Worm (Caenorhabditis elegans): ENCODE data around the gene sysm-1.
A peak's percentile ranks its signal among the peaks of the same experiment; 100 is the strongest.

Gene sysm-1

DNA sequence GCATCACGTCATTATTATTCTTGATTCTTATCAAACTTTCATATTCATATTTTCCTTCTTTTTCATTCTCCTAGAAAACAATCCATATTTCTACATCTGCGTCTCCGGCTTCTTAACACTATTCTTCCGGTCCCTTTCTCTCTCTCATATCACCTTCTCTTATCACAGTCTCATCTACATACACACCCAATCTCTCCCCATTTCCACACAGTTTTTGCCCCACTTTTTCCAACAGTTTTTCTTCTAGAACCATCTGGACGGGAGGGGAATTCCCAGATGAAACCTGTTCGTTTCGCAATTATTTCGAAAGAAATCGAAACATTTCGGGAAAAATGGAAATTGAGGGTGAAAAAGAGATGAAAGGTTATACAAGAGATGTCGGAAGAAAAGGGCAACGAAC is 45.1 kb upstream of the sysm-1 start (continued):
- TF ChIP-seq lin-40 (tag; optimal IDR thresholded peaks at IDR 0.05) = peak; percentile 57
- no peak for TF ChIP-seq B0336.3 (GFP tag; IDR thresholded peaks at IDR 0.05)
- TF ChIP-seq mcd-1 (GFP tag; IDR thresholded peaks at IDR 0.05) = 0 out of 2 replicates have a peak, but pooled peaks have one; percentile 21
- peak; percentile 37; the same call in 1 of the 2 replicates for TF ChIP-seq dox-1 (GFP tag; IDR thresholded peaks at IDR 0.05)
- no peak for TF ChIP-seq rcor-1 (GFP tag; IDR thresholded peaks at IDR 0.05)
- no peak for TF ChIP-seq nhr-179 (tag; optimal IDR thresholded peaks at IDR 0.05)
- no peak for TF ChIP-seq B0261.1 (tag; optimal IDR thresholded peaks at IDR 0.05)
- no peak for TF ChIP-seq pbrm-1 (GFP tag; IDR thresholded peaks at IDR 0.05)
- no peak for TF ChIP-seq nhr-27 (tag; optimal IDR thresholded peaks at IDR 0.05)
- peak; percentile 10 for TF ChIP-seq gei-17 (GFP tag; optimal IDR thresholded peaks at IDR 0.05)
- no peak for TF ChIP-seq lag-1 (GFP tag; IDR thresholded peaks at IDR 0.05)
- peak; percentile 74 for TF ChIP-seq nhr-80 (tag; optimal IDR thresholded peaks at IDR 0.05)
- TF ChIP-seq fkh-3 (tag; optimal IDR thresholded peaks at IDR 0.05) = no peak
- no peak for TF ChIP-seq ztf-6 (GFP tag; IDR thresholded peaks at IDR 0.05)
- TF ChIP-seq ceh-27 (GFP tag; optimal IDR thresholded peaks at IDR 0.05) = peak; percentile 11
- no peak for TF ChIP-seq unc-130 (GFP tag; optimal IDR thresholded peaks at IDR 0.05)
- TF ChIP-seq attf-6 (GFP tag; IDR thresholded peaks at IDR 0.05) = no peak
- no peak for TF ChIP-seq ceh-58 (GFP tag; IDR thresholded peaks at IDR 0.05)
- no peak for TF ChIP-seq ztf-28 (GFP tag; IDR thresholded peaks at IDR 0.05)
- TF ChIP-seq hlh-26 (GFP tag; conservative IDR thresholded peaks at IDR 0.05) = no peak
- TF ChIP-seq tlf-1 (GFP tag; optimal IDR thresholded peaks at IDR 0.05) = no peak
- no peak for TF ChIP-seq nfya-1 (tag; optimal IDR thresholded peaks at IDR 0.05; ENCODE audit: borderline replicate concordance, insufficient read depth)
- TF ChIP-seq hrde-1 (tag; optimal IDR thresholded peaks at IDR 0.05; ENCODE audit: borderline replicate concordance) = no peak
- TF ChIP-seq ets-4 (GFP tag; optimal IDR thresholded peaks at IDR 0.05) = no peak
- no peak for TF ChIP-seq xnd-1 (tag; optimal IDR thresholded peaks at IDR 0.05)
- no peak for TF ChIP-seq lsl-1 (GFP tag; optimal IDR thresholded peaks at IDR 0.05)
- no peak for TF ChIP-seq Y53G8AR.9 (GFP tag; conservative IDR thresholded peaks at IDR 0.05)
- TF ChIP-seq sdz-38 (tag; optimal IDR thresholded peaks at IDR 0.05) = no peak
- no peak for TF ChIP-seq sea-2 (GFP tag; IDR thresholded peaks at IDR 0.05)
- TF ChIP-seq zfh-2 (GFP tag; conservative IDR thresholded peaks at IDR 0.05) = no peak
- TF ChIP-seq zim-3 (tag; optimal IDR thresholded peaks at IDR 0.05) = no peak
- TF ChIP-seq athp-1 (tag; optimal IDR thresholded peaks at IDR 0.05) = no peak
- TF ChIP-seq snpc-1.3 (tag; optimal IDR thresholded peaks at IDR 0.05; ENCODE audit: insufficient read depth) = no peak
- no peak for TF ChIP-seq egl-44 (GFP tag; IDR thresholded peaks at IDR 0.05)
- no peak for TF ChIP-seq F10E7.11 (tag; optimal IDR thresholded peaks at IDR 0.05)
- TF ChIP-seq mxl-1 (tag; optimal IDR thresholded peaks at IDR 0.05) = no peak
- no peak for TF ChIP-seq Y95B8A.8 (GFP tag; IDR thresholded peaks at IDR 0.05)
- TF ChIP-seq F55B11.4 (tag; optimal IDR thresholded peaks at IDR 0.05; ENCODE audit: borderline replicate concordance, insufficient read depth) = no peak
- no peak for TF ChIP-seq pha-4 (tag; optimal IDR thresholded peaks at IDR 0.05)
- TF ChIP-seq K11D2.4 (GFP tag; IDR thresholded peaks at IDR 0.05) = peak; percentile 20; the same call in 1 of the 2 replicates
- no peak for TF ChIP-seq unc-62 (GFP tag; optimal IDR thresholded peaks at IDR 0.05)
- no peak for TF ChIP-seq die-1 (tag; optimal IDR thresholded peaks at IDR 0.05)
- peak; percentile 95 for TF ChIP-seq cebp-1 (GFP tag; IDR thresholded peaks at IDR 0.05)
- TF ChIP-seq cebp-1 (tag; optimal IDR thresholded peaks at IDR 0.05) = peak; percentile 98
- no peak for TF ChIP-seq ccch-3 (GFP tag; optimal IDR thresholded peaks at IDR 0.05)
- no peak for TF ChIP-seq Y79H2A.3 (GFP tag; conservative IDR thresholded peaks at IDR 0.05)
- no peak for TF ChIP-seq nfya-2 (GFP tag; IDR thresholded peaks at IDR 0.05)
- no peak for TF ChIP-seq madf-3 (GFP tag; IDR thresholded peaks at IDR 0.05)
- TF ChIP-seq B0019.2 (GFP tag; conservative IDR thresholded peaks at IDR 0.05) = no peak
- TF ChIP-seq ceh-91 (GFP tag; IDR thresholded peaks at IDR 0.05) = no peak
